Worm (Caenorhabditis elegans) whole organism, L4 larva: ENCODE results near the gene cap-1.

Experiments
- F26F4.8 ChIP-seq: fragments of 200-800 bp; sonication (Bioruptor generic); conservative IDR thresholded peaks from 2 replicates; pipeline ENCODE4 v1.3.6; 2022; ENCODE audit warnings: missing genetic modification characterization, missing compliant biosample characterization
- ZK337.2 ChIP-seq: fragments of 200-800 bp; sonication (Bioruptor generic); IDR thresholded peaks from 2 replicates; pipeline ENCODE4 v1.3.6; 2022; ENCODE audit warnings: missing genetic modification reagents, missing genetic modification characterization, missing compliant biosample characterization
- ZK546.5 ChIP-seq, 2 experiments: sonication (generic microtip); optimal IDR thresholded peaks; 2 replicates each; lab custom pipeline; 2017; ENCODE audit warnings: missing biosample characterization in 2 of 2, missing genetic modification characterization in 2 of 2
- aha-1 ChIP-seq: fragments of 150-350 bp; peaks from one replicate; lab custom pipeline; 2014; ENCODE audit warnings: missing biosample characterization, missing genetic modification characterization
- ama-1 ChIP-seq: fragments of 150-350 bp; optimal IDR thresholded peaks from 2 replicates; lab custom pipeline; 2014; ENCODE audit warnings: inconsistent platforms, mixed read lengths
- ceh-62 ChIP-seq: sonication (generic microtip); optimal IDR thresholded peaks from 2 replicates; lab custom pipeline; 2017; ENCODE audit warnings: missing biosample characterization, missing genetic modification characterization
- daf-12 ChIP-seq: fragments of 150-350 bp; optimal IDR thresholded peaks from 2 replicates; lab custom pipeline; 2014; ENCODE audit warnings: missing biosample characterization, missing genetic modification reagents, missing genetic modification characterization
- daf-16 ChIP-seq, 3 experiments: sonication (generic microtip); optimal IDR thresholded peaks; 2 replicates each; lab custom pipeline; 2016 to 2017; ENCODE audit warnings: missing genetic modification characterization in 3 of 3, missing genetic modification reagents in 3 of 3, mild to moderate bottlenecking in 2 of 3, missing compliant biosample characterization in 2 of 3, missing biosample characterization in 1 of 3, moderate library complexity in 1 of 3
- dmd-8 ChIP-seq: fragments of 200-800 bp; sonication (Bioruptor generic); IDR thresholded peaks from 2 replicates; pipeline ENCODE4 v1.3.6; 2022; ENCODE audit warnings: missing genetic modification characterization, missing compliant biosample characterization
- dmd-9 ChIP-seq: fragments of 200-800 bp; sonication (Bioruptor generic); IDR thresholded peaks from 2 replicates; pipeline ENCODE4 v1.3.6; 2022; ENCODE audit warnings: missing genetic modification reagents, missing genetic modification characterization, missing compliant biosample characterization
- egl-43 ChIP-seq: fragments of 200-800 bp; sonication (Bioruptor generic); IDR thresholded peaks from 2 replicates; pipeline ENCODE4 v1.3.6; 2022; ENCODE audit warnings: missing genetic modification reagents, missing genetic modification characterization, missing compliant biosample characterization
- fkh-10 ChIP-seq: fragments of 150-350 bp; optimal IDR thresholded peaks from 2 replicates; lab custom pipeline; 2014; ENCODE audit warnings: missing biosample characterization, missing genetic modification reagents, missing genetic modification characterization
- hlh-11 ChIP-seq: fragments of 200-800 bp; sonication (Bioruptor generic); optimal IDR thresholded peaks from 2 replicates; lab custom pipeline; 2018; ENCODE audit warnings: mild to moderate bottlenecking, missing genetic modification characterization, missing compliant biosample characterization
- hlh-30 ChIP-seq: sonication (generic microtip); optimal IDR thresholded peaks from 2 replicates; lab custom pipeline; 2017; ENCODE audit warnings: antibody characterized with exemption, mild to moderate bottlenecking, missing genetic modification characterization, missing compliant biosample characterization; ENCODE audit not compliant: insufficient read depth
- hmg-1.1 ChIP-seq: fragments of 200-800 bp; sonication (Bioruptor generic); IDR thresholded peaks from 2 replicates; pipeline ENCODE4 v1.3.6; 2022; ENCODE audit warnings: missing genetic modification reagents, missing genetic modification characterization, missing compliant biosample characterization
- jun-1 ChIP-seq: fragments of 150-350 bp; optimal IDR thresholded peaks from 2 replicates; lab custom pipeline; 2014; ENCODE audit warnings: missing biosample characterization, missing genetic modification reagents, missing genetic modification characterization
- lim-7 ChIP-seq: fragments of 200-800 bp; sonication (Bioruptor generic); IDR thresholded peaks from 2 replicates; pipeline ENCODE4 v1.3.6; 2022; ENCODE audit warnings: missing genetic modification characterization, missing compliant biosample characterization
- lin-1 ChIP-seq: fragments of 200-800 bp; sonication (Bioruptor generic); IDR thresholded peaks from 2 replicates; pipeline ENCODE4 v1.3.6; 2022; ENCODE audit warnings: missing genetic modification reagents, missing genetic modification characterization, missing compliant biosample characterization
- lin-38 ChIP-seq: fragments of 200-800 bp; sonication (Bioruptor generic); IDR thresholded peaks from 2 replicates; pipeline ENCODE4 v1.3.6; 2022; ENCODE audit warnings: missing genetic modification reagents, missing genetic modification characterization, missing compliant biosample characterization
- madf-9 ChIP-seq: fragments of 200-800 bp; sonication (Bioruptor generic); conservative IDR thresholded peaks from 2 replicates; pipeline ENCODE4 v1.3.6; 2022; ENCODE audit warnings: missing genetic modification reagents, missing genetic modification characterization, missing compliant biosample characterization
- mdl-1 ChIP-seq, 2 experiments: fragments of 150-350 bp in 1 of 2; sonication (generic microtip) in 1 of 2; optimal IDR thresholded peaks; 2 replicates each; lab custom pipeline; 2014 to 2017; ENCODE audit warnings: missing biosample characterization in 2 of 2, missing genetic modification characterization in 2 of 2
- mxl-2 ChIP-seq: fragments of 200-800 bp; sonication (Bioruptor generic); conservative IDR thresholded peaks from 2 replicates; pipeline ENCODE4 v1.3.6; 2022; ENCODE audit warnings: missing genetic modification reagents, missing genetic modification characterization, missing compliant biosample characterization
- mxl-3 ChIP-seq: fragments of 200-800 bp; sonication (Bioruptor generic); optimal IDR thresholded peaks from 2 replicates; lab custom pipeline; 2018; ENCODE audit warnings: mild to moderate bottlenecking, missing genetic modification characterization, missing compliant biosample characterization
- nhr-102 ChIP-seq: sonication (generic microtip); optimal IDR thresholded peaks from 2 replicates; lab custom pipeline; 2016; ENCODE audit warnings: mild to moderate bottlenecking, missing genetic modification characterization, moderate library complexity, missing compliant biosample characterization
- nhr-237 ChIP-seq: sonication (generic microtip); optimal IDR thresholded peaks from 2 replicates; lab custom pipeline; 2017; ENCODE audit warnings: missing biosample characterization, missing genetic modification characterization
- nhr-25 ChIP-seq: sonication (generic microtip); optimal IDR thresholded peaks from 2 replicates; lab custom pipeline; 2017; ENCODE audit warnings: missing genetic modification characterization, mild to moderate bottlenecking, missing compliant biosample characterization, antibody characterized with exemption, moderate library complexity, borderline replicate concordance; ENCODE audit not compliant: insufficient read depth
- nhr-28 ChIP-seq: fragments of 150-350 bp; optimal IDR thresholded peaks from 2 replicates; lab custom pipeline; 2014; ENCODE audit warnings: missing biosample characterization, missing genetic modification characterization
- nhr-41 ChIP-seq: fragments of 200-800 bp; sonication (Bioruptor generic); IDR thresholded peaks from 2 replicates; pipeline ENCODE4 v1.3.6; 2022; ENCODE audit warnings: missing genetic modification reagents, missing genetic modification characterization, missing compliant biosample characterization
- nhr-48 ChIP-seq: sonication (generic microtip); optimal IDR thresholded peaks from 2 replicates; lab custom pipeline; 2016; ENCODE audit warnings: mild to moderate bottlenecking, missing genetic modification characterization, missing compliant biosample characterization
- rbr-2 ChIP-seq: sonication (generic microtip); optimal IDR thresholded peaks from 2 replicates; lab custom pipeline; 2016; ENCODE audit warnings: missing genotype, missing genetic modification characterization, missing compliant biosample characterization
- saeg-2 ChIP-seq: fragments of 200-800 bp; sonication (Bioruptor generic); IDR thresholded peaks from 2 replicates; pipeline ENCODE4 v1.3.6; 2022; ENCODE audit warnings: missing genetic modification reagents, missing genetic modification characterization, missing compliant biosample characterization
- set-16 ChIP-seq: fragments of 200-800 bp; sonication (Bioruptor generic); IDR thresholded peaks from 2 replicates; pipeline ENCODE4 v1.3.6; 2022; ENCODE audit warnings: missing genetic modification reagents, missing genetic modification characterization, missing compliant biosample characterization
- snpc-1.2 ChIP-seq: fragments of 200-800 bp; sonication (Bioruptor generic); IDR thresholded peaks from 2 replicates; pipeline ENCODE4 v1.3.6; 2022; ENCODE audit warnings: missing genetic modification reagents, missing genetic modification characterization, missing compliant biosample characterization
- snpc-4 ChIP-seq: fragments of 150-350 bp; optimal IDR thresholded peaks from 2 replicates; lab custom pipeline; 2014; ENCODE audit warnings: missing biosample characterization, missing genetic modification characterization
- unc-39 ChIP-seq: sonication (generic microtip); optimal IDR thresholded peaks from 2 replicates; lab custom pipeline; 2017; ENCODE audit warnings: missing biosample characterization, missing genetic modification characterization
- vab-7 ChIP-seq: fragments of 200-800 bp; sonication (Bioruptor generic); IDR thresholded peaks from 2 replicates; pipeline ENCODE4 v1.3.6; 2022; ENCODE audit warnings: missing genetic modification reagents, missing genetic modification characterization, missing compliant biosample characterization
- zag-1 ChIP-seq: fragments of 150-350 bp; optimal IDR thresholded peaks from 2 replicates; lab custom pipeline; 2014; ENCODE audit warnings: missing biosample characterization, missing genetic modification characterization
- zfp-2 ChIP-seq: sonication (generic microtip); optimal IDR thresholded peaks from 2 replicates; lab custom pipeline; 2016; ENCODE audit warnings: mild to moderate bottlenecking, missing genetic modification characterization, missing compliant biosample characterization
- zfp-3 ChIP-seq: fragments of 200-800 bp; sonication (Bioruptor generic); conservative IDR thresholded peaks from 2 replicates; pipeline ENCODE4 v1.3.6; 2022; ENCODE audit warnings: missing genetic modification reagents, missing genetic modification characterization, missing compliant biosample characterization
- zip-11 ChIP-seq: fragments of 200-800 bp; sonication (Bioruptor generic); IDR thresholded peaks from 2 replicates; pipeline ENCODE4 v1.3.6; 2022; ENCODE audit warnings: missing genetic modification characterization, missing compliant biosample characterization

Gene cap-1

DNA sequence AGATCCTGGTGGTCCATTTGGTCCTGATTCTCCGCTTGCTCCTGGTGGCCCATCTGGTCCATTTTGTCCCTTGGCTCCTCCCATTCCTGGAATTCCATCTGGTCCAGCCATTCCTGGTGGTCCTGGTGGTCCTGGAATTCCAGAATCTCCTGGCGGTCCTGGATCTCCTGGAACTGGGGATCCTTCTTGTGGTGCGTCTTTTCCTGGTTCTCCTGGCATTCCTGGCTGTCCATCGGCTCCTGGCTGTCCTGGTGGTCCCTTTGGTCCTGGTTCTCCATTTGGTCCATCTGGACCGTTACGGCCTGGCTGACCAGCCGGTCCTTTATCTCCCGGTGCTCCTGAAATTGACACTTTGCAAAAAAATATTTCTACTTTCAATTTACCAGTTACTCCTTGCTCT is 15.6 kb upstream of the cap-1 start:
- TF ChIP-seq egl-43 (0 out of 2 replicates have a peak, but pooled peaks have one; percentile 18), set-16 (GFP tag; lab: Robert Waterston, UW) (peak; percentile 85), ZK546.5 (tag; optimal IDR thresholded peaks at IDR 0.05; lab: Kevin White, UChicago) (no peak), aha-1 (tag; lab: Kevin White, UChicago) (peak; percentile 41)

DNA sequence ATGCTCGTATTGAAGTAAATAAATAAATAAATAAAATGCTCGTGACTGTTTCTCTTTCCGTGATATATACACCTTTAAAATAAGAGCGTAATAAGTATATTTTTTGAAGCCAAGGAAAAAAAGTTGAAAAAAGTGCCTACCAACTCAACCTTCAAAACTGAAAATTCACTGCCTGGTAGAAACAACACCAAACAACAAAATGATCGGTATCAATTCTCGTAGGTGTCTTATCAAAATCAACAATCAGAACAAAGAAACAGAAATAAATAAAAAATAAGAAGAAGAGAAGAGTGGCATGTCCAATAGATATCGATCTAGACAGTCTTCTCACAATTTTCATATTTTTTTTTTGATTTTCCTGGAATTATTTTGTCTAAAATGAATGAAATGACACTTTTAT is 13.9 kb upstream of the cap-1 start, which contains the start of gene afmd-1:
afmd-1 (plus strand) TSS at position 316 of the 400 bp plus-strand sequence.
- TF ChIP-seq set-16 (GFP tag; lab: Robert Waterston, UW) (no peak), daf-16 (GFP tag; optimal IDR thresholded peaks at IDR 0.05; lab: Kevin White, UChicago) (no peak), daf-16 (tag; optimal IDR thresholded peaks at IDR 0.05; lab: Kevin White, UChicago) (peak; percentile 54), aha-1 (tag; lab: Kevin White, UChicago) (peak; percentile 4), madf-9 (GFP tag; lab: Robert Waterston, UW) (no peak)
- TF ChIP-seq, all 104 proteins: peak for 2

DNA sequence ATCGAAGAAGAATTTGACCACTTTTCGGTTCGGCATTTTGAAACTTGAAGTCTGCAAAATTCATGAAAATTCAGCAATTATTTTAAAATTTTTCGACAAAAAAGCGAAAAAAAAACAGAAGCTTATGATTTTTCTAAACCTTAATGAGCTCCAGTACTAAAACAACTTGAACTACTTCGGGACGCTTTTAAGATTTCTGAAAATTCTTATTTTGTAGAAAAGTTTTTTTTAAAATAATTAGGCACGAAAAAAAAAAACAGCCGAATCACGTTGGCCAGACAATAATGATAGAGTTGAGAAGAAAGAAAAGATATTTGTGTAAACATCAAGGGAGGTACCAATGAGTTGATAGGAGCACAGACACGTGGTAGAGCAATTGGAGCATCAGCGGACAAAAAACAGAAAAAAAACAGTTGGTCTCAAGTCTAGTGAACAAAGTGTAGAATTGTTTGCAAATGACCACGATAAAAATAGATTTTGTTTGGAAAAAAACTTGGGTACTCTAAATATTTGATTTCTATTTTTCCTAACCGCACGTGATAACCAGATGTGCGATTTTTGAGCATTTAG is 12.3 kb upstream of the cap-1 start, which contains the start of gene gstk-2:
gstk-2 (minus strand) TSS at position 51 of the 570 bp plus-strand sequence.
- TF ChIP-seq saeg-2 (GFP tag; lab: Robert Waterston, UW) (no peak), daf-16 (GFP tag; optimal IDR thresholded peaks at IDR 0.05; lab: Kevin White, UChicago) (peak in 1 of 2 experiments; percentile 74), daf-16 (tag; optimal IDR thresholded peaks at IDR 0.05; lab: Kevin White, UChicago) (peak; percentile 26), ZK337.2 (GFP tag; lab: Robert Waterston, UW) (no peak), hlh-30 (tag; lab: Kevin White, UChicago) (peak; percentile 40), unc-39 (tag; lab: Kevin White, UChicago) (no peak), nhr-28 (tag; lab: Kevin White, UChicago) (peak; percentile 4), hmg-1.1 (no peak), hlh-11 (tag; lab: Kevin White, UChicago) (peak; percentile 10), mdl-1 (tag; optimal IDR thresholded peaks at IDR 0.05; lab: Kevin White, UChicago) (peak in 1 of 2 experiments; percentile 11), nhr-102 (tag; lab: Kevin White, UChicago) (no peak)

DNA sequence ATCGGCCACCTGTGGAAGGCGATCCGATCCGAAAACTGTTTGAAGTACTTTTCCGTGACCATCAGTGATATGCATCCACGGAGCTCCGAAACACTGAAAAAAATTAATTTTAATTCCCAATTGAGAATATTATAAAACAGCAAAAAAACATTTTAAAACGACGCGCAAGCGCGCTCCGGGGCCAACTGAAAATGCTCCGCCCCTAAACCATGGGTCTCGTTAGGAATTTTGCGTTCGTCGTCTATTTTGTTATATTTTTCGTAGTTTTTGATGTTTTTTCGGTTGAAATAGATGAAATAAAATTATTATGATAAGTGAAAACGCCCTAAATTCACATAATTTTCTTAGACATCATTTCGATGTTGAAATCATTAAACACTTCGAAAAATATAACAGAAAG is 10.5 kb upstream of the cap-1 start:
- TF ChIP-seq lin-1 (GFP tag; lab: Robert Waterston, UW) = 0 out of 2 replicates have a peak, but pooled peaks have one; percentile 17
- peak; percentile 24 for TF ChIP-seq jun-1
- TF ChIP-seq nhr-25 = no peak
- peak; percentile 14 for TF ChIP-seq hlh-11 (tag; lab: Kevin White, UChicago)
- peak; percentile 23 for TF ChIP-seq rbr-2 (tag; lab: Kevin White, UChicago)
- peak; percentile 56 for TF ChIP-seq aha-1 (tag; lab: Kevin White, UChicago)
- TF ChIP-seq F26F4.8 (GFP tag; lab: Robert Waterston, UW) = no peak
- TF ChIP-seq ama-1 = no peak
- TF ChIP-seq nhr-48 (tag; lab: Kevin White, UChicago) = no peak
- TF ChIP-seq lin-38 (GFP tag; lab: Robert Waterston, UW) = peak; percentile 54
- TF ChIP-seq nhr-41 = no peak

DNA sequence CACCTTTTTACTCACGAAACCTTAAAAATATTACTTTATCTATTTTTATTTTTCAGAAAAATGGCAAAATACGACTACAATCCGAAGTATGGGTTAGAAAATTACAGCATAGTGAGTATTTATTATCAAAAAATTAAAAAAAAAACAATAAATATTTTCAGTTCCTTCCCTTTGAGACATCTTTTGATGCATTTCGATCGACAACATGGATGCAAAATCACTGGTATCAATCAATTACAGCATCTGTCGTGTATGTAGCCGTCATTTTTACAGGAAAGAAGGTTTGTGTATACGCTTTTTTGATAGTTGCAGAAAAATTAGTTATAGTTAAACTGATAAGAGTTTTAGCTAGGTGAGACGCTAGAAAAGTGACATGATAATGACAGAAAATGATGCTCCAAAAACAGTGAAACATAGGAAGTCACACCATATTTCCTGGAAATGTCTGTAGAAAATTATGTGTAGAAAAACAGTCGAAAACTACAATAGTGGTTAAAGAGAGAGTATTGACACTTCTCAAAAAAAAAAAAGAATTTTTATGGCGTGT is 7.7 kb upstream of the cap-1 start, which contains the start of gene elo-3:
elo-3 (plus strand) TSS at position 51 of the 547 bp plus-strand sequence.
- TF ChIP-seq dmd-8 (GFP tag; lab: Robert Waterston, UW) (no peak), mxl-3 (no peak), saeg-2 (GFP tag; lab: Robert Waterston, UW) (no peak), aha-1 (tag; lab: Kevin White, UChicago) (peak; percentile 26), snpc-1.2 (GFP tag; lab: Robert Waterston, UW) (no peak), snpc-4 (tag; lab: Kevin White, UChicago) (no peak), zfp-3 (GFP tag; lab: Robert Waterston, UW) (no peak), daf-16 (GFP tag; optimal IDR thresholded peaks at IDR 0.05; lab: Kevin White, UChicago) (no peak), daf-16 (tag; optimal IDR thresholded peaks at IDR 0.05; lab: Kevin White, UChicago) (peak; percentile 51), dmd-9 (GFP tag; lab: Robert Waterston, UW) (no peak), mxl-2 (GFP tag; lab: Robert Waterston, UW) (no peak), nhr-237 (tag; lab: Kevin White, UChicago) (no peak), vab-7 (GFP tag; lab: Robert Waterston, UW) (no peak), set-16 (GFP tag; lab: Robert Waterston, UW) (no peak), daf-12 (tag; lab: Kevin White, UChicago) (no peak), zfp-2 (tag; lab: Kevin White, UChicago) (no peak), fkh-10 (GFP tag; lab: Kevin White, UChicago) (no peak), nhr-48 (tag; lab: Kevin White, UChicago) (no peak), zag-1 (tag; lab: Kevin White, UChicago) (no peak), ceh-62 (tag; lab: Kevin White, UChicago) (no peak), lim-7 (no peak), zip-11 (no peak), hlh-30 (tag; lab: Kevin White, UChicago) (no peak)
